Worm (Caenorhabditis elegans): ENCODE results near the gene syd-9.

syd-9 gene

DNA sequence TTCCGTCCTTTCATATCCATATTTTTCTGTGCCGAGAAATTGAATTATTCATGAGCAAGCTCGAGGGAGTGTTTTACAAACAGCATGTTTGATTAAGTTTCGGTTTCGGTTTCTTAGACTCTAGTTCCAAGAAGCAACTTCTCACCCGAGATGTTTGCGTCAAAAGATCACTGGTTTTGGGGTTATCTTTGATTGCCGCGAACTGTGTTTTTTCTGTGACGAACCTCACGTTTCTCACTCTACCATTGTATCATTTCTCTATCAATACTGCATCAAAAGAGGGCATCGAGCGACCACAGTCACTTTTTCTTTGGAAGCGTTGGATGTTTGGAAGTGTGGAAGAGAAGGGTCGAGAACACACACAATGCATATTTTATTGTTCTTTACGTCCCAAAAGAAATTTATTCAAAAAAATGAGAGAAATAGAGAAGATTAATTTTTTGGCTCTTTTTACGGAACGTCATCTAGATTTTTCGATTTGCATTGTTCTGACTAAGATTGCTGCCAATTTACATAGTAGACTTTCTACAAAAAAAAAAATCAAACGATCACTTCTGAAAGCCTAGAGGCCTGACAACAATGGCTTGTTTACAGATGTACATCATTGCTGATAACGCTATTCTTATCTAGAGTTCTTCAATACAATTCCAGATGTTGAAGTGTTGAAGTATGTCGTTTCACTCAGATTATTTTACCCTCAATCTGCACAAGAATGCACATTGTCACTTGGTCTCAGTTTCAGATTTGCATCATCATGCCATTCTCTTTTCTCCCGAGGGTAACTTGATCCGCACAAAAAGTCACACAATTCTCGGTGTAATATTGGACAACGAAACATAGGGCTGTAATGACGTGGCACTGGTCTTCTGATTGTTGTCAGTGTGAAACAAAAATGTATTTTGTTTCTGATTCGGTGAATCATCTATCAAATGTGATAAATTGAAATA lies 15.5 kb downstream of the syd-9 start (continued):
- no peak for TF ChIP-seq aly-2 (tag; optimal IDR thresholded peaks at IDR 0.05)
- no peak for TF ChIP-seq R02D3.7 (tag; optimal IDR thresholded peaks at IDR 0.05)
- TF ChIP-seq nhr-25 (tag; optimal IDR thresholded peaks at IDR 0.05), result no peak
- no peak for TF ChIP-seq zag-1 (tag; optimal IDR thresholded peaks at IDR 0.05)
- TF ChIP-seq dmd-4 (tag; optimal IDR thresholded peaks at IDR 0.05), result no peak
- TF ChIP-seq ztf-11 (tag; optimal IDR thresholded peaks at IDR 0.05), result no peak
- TF ChIP-seq snpc-4 (tag; optimal IDR thresholded peaks at IDR 0.05), result no peak
- no peak for TF ChIP-seq nhr-12 (tag; optimal IDR thresholded peaks at IDR 0.05)
- TF ChIP-seq crh-2 (tag; optimal IDR thresholded peaks at IDR 0.05), result peak; percentile 70
- no peak for TF ChIP-seq nhr-6 (tag; optimal IDR thresholded peaks at IDR 0.05)
- no peak for TF ChIP-seq ceh-82 (tag; optimal IDR thresholded peaks at IDR 0.05)
- TF ChIP-seq mab-5 (tag; optimal IDR thresholded peaks at IDR 0.05), result no peak
- TF ChIP-seq ZK546.5 (tag; optimal IDR thresholded peaks at IDR 0.05), result no peak
- TF ChIP-seq ama-1 (optimal IDR thresholded peaks at IDR 0.05), result no peak
- peak; percentile 52 for TF ChIP-seq sma-9 (GFP tag; optimal IDR thresholded peaks at IDR 0.05)
- no peak for TF ChIP-seq sma-9 (tag; optimal IDR thresholded peaks at IDR 0.05)
- no peak for TF ChIP-seq nhr-23 (tag; optimal IDR thresholded peaks at IDR 0.05)
- no peak for TF ChIP-seq mbf-1 (tag; optimal IDR thresholded peaks at IDR 0.05)
- no peak for TF ChIP-seq sma-3 (GFP tag; optimal IDR thresholded peaks at IDR 0.05)

- TF ChIP-seq unc-55 (GFP tag; optimal IDR thresholded peaks at IDR 0.05), result no peak
- TF ChIP-seq lsy-2 (tag; optimal IDR thresholded peaks at IDR 0.05), result no peak
- no peak for TF ChIP-seq egl-27 (tag; optimal IDR thresholded peaks at IDR 0.05)
- no peak for TF ChIP-seq nhr-25 (tag; optimal IDR thresholded peaks at IDR 0.05)
- TF ChIP-seq ZK546.5 (tag; optimal IDR thresholded peaks at IDR 0.05), result no peak
- TF ChIP-seq ceh-82 (tag; optimal IDR thresholded peaks at IDR 0.05), result no peak
- TF ChIP-seq unc-62 (GFP tag; optimal IDR thresholded peaks at IDR 0.05), result no peak
- no peak for TF ChIP-seq gmeb-1 (tag; optimal IDR thresholded peaks at IDR 0.05)
- TF ChIP-seq skn-1 (tag; optimal IDR thresholded peaks at IDR 0.05), result no peak
- no peak for TF ChIP-seq sma-3 (GFP tag; optimal IDR thresholded peaks at IDR 0.05)
- no peak for TF ChIP-seq ceh-16 (tag; optimal IDR thresholded peaks at IDR 0.05)
- TF ChIP-seq dmd-4 (tag; optimal IDR thresholded peaks at IDR 0.05), result no peak
- no peak for TF ChIP-seq nhr-11 (tag; optimal IDR thresholded peaks at IDR 0.05)
- TF ChIP-seq C34F6.9 (tag; optimal IDR thresholded peaks at IDR 0.05), result no peak
- TF ChIP-seq nhr-23 (tag; optimal IDR thresholded peaks at IDR 0.05), result no peak
- TF ChIP-seq sma-9 (GFP tag; optimal IDR thresholded peaks at IDR 0.05), result no peak
- no peak for TF ChIP-seq sma-9 (tag; optimal IDR thresholded peaks at IDR 0.05)
- TF ChIP-seq sem-4 (tag; optimal IDR thresholded peaks at IDR 0.05), result no peak
- no peak for TF ChIP-seq ztf-4 (tag; optimal IDR thresholded peaks at IDR 0.05)
Observed at ce11 chrX:7234074-7234453, 16.2 kb downstream of the syd-9 start.

DNA sequence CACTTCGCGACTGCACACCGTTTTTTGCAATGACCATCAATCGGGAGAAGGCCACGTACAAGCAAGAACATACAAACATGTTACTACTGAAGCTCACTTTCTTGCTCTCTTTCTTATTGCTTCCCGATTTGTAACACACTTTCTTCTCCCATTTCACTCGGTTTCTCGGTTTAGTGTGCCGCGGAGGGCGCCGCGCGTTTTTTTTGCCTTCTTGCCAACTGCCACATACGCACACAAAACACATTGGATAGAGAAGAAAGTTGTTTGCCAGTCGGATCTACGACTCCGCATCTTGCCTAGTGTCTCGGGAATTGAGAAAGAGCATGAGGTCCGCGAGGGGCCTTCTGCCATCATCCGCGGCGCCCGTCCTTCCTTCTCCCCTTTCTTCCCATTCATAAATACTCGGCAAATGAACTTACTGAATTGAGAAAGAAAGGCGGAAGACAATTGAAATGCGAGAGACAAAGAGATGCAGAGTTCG lies 16.9 kb downstream of the syd-9 start:
- TF ChIP-seq sma-9 (GFP tag; optimal IDR thresholded peaks at IDR 0.05) (peak; percentile 58), sma-9 (tag; optimal IDR thresholded peaks at IDR 0.05) (no peak), nhr-12 (tag; optimal IDR thresholded peaks at IDR 0.05) (no peak), C34F6.9 (tag; optimal IDR thresholded peaks at IDR 0.05) (peak; percentile 75), ztf-11 (tag; optimal IDR thresholded peaks at IDR 0.05) (no peak), ztf-4 (tag; optimal IDR thresholded peaks at IDR 0.05) (peak; percentile 28), lin-13 (GFP tag; optimal IDR thresholded peaks at IDR 0.05) (peak; percentile 41), sem-4 (tag; optimal IDR thresholded peaks at IDR 0.05) (peak; percentile 56), lsy-2 (tag; optimal IDR thresholded peaks at IDR 0.05) (peak; percentile 32 to 37), alr-1 (tag; optimal IDR thresholded peaks at IDR 0.05) (no peak), lin-39 (tag; optimal IDR thresholded peaks at IDR 0.05) (no peak), mbf-1 (tag; optimal IDR thresholded peaks at IDR 0.05) (no peak), nhr-129 (tag; optimal IDR thresholded peaks at IDR 0.05) (peak; percentile 80), blmp-1 (tag; optimal IDR thresholded peaks at IDR 0.05; ENCODE audit: insufficient read depth) (no peak), F13H6.1 (tag; optimal IDR thresholded peaks at IDR 0.05) (peak; percentile 95), elt-3 (tag; optimal IDR thresholded peaks at IDR 0.05) (no peak), nhr-23 (tag; optimal IDR thresholded peaks at IDR 0.05) (no peak), egl-27 (tag; optimal IDR thresholded peaks at IDR 0.05) (no peak), nhr-25 (tag; optimal IDR thresholded peaks at IDR 0.05) (no peak), snpc-4 (tag; optimal IDR thresholded peaks at IDR 0.05) (peak; percentile 36), unc-39 (tag; optimal IDR thresholded peaks at IDR 0.05) (peak; percentile 94), dmd-4 (tag; optimal IDR thresholded peaks at IDR 0.05) (no peak), nhr-11 (tag; optimal IDR thresholded peaks at IDR 0.05) (no peak), nhr-21 (tag; optimal IDR thresholded peaks at IDR 0.05) (no peak), nhr-237 (tag; optimal IDR thresholded peaks at IDR 0.05) (no peak), peb-1 (tag; optimal IDR thresholded peaks at IDR 0.05) (no peak), lin-11 (tag; optimal IDR thresholded peaks at IDR 0.05) (no peak), zag-1 (tag; optimal IDR thresholded peaks at IDR 0.05) (peak; percentile 70), ZK546.5 (tag; optimal IDR thresholded peaks at IDR 0.05) (no peak), ceh-82 (tag; optimal IDR thresholded peaks at IDR 0.05) (no peak), aly-2 (tag; optimal IDR thresholded peaks at IDR 0.05) (no peak), ztf-1 (GFP tag; conservative IDR thresholded peaks at IDR 0.05) (no peak), nhr-10 (tag; optimal IDR thresholded peaks at IDR 0.05) (no peak), nhr-77 (tag; optimal IDR thresholded peaks at IDR 0.05) (no peak), nhr-6 (tag; optimal IDR thresholded peaks at IDR 0.05) (no peak), unc-62 (GFP tag; optimal IDR thresholded peaks at IDR 0.05) (no peak), gmeb-1 (tag; optimal IDR thresholded peaks at IDR 0.05) (peak; percentile 13), skn-1 (tag; optimal IDR thresholded peaks at IDR 0.05) (no peak), sma-3 (GFP tag; optimal IDR thresholded peaks at IDR 0.05) (no peak)

Measured in whole organism, L2 larva.